Fruit fly (Drosophila melanogaster) whole organism, wandering third instar larva: ENCODE results near the gene Sirt7.
A peak's percentile ranks its signal among the peaks of the same experiment; 100 is the strongest.

Source experiments
- Abd-B ChIP-seq: fragments of >200 bp; optimal IDR thresholded peaks from 2 replicates; lab custom pipeline; 2017; ENCODE audit warnings: missing biosample characterization, missing genetic modification characterization
- CG32264 ChIP-seq: fragments of 200-800 bp; sonication (Bioruptor generic); optimal IDR thresholded peaks from 2 replicates; lab custom pipeline; 2016; ENCODE audit warnings: missing biosample characterization, missing genetic modification characterization
- CG9705 ChIP-seq: fragments of 200-800 bp; sonication (Bioruptor generic); optimal IDR thresholded peaks from 2 replicates; lab custom pipeline; 2018; ENCODE audit warnings: missing biosample characterization, mild to moderate bottlenecking, missing genetic modification characterization
- CrebA ChIP-seq: fragments of 200-800 bp; sonication (Bioruptor generic); optimal IDR thresholded peaks from 2 replicates; lab custom pipeline; 2016; ENCODE audit warnings: missing biosample characterization, mild to moderate bottlenecking, missing genetic modification characterization, borderline replicate concordance
- Dfd ChIP-seq: fragments of >200 bp; optimal IDR thresholded peaks from 2 replicates; lab custom pipeline; 2017; ENCODE audit warnings: missing biosample characterization, missing genetic modification characterization
- Dif ChIP-seq: fragments of 200-275, 200-300 bp; sonication (Bioruptor generic); optimal IDR thresholded peaks from 2 replicates; lab custom pipeline; 2018; ENCODE audit warnings: missing biosample characterization, missing genetic modification characterization; ENCODE audit not compliant: partially characterized antibody
- GATAd ChIP-seq: sonication (Bioruptor generic); optimal IDR thresholded peaks from 2 replicates; lab custom pipeline; 2016; ENCODE audit warnings: missing biosample characterization, missing genetic modification characterization
- HLH106 ChIP-seq: fragments of 200-800 bp; optimal IDR thresholded peaks from 3 replicates; lab custom pipeline; 2019; ENCODE audit warnings: missing biosample characterization, mild to moderate bottlenecking, missing genetic modification characterization, moderate library complexity
- Hnf4 ChIP-seq: fragments of 200-800 bp; sonication (Bioruptor generic); optimal IDR thresholded peaks from 2 replicates; lab custom pipeline; 2016; ENCODE audit warnings: missing biosample characterization, mild to moderate bottlenecking, missing genetic modification characterization
- Hr78 ChIP-seq: fragments of >200 bp; optimal IDR thresholded peaks from 2 replicates; lab custom pipeline; 2017; ENCODE audit warnings: missing biosample characterization, missing genetic modification characterization
- Hr83 ChIP-seq: fragments of 200-300 bp; sonication (Bioruptor generic); optimal IDR thresholded peaks from 2 replicates; lab custom pipeline; 2016; ENCODE audit warnings: missing biosample characterization, mild to moderate bottlenecking, missing genetic modification characterization, moderate library complexity; ENCODE audit not compliant: poor library complexity, severe bottlenecking
- Jra ChIP-seq: sonication (Bioruptor generic); optimal IDR thresholded peaks from 2 replicates; lab custom pipeline; 2016; ENCODE audit warnings: missing biosample characterization, missing genetic modification characterization
- Mio ChIP-seq: sonication (Bioruptor generic); optimal IDR thresholded peaks from 2 replicates; lab custom pipeline; 2016; ENCODE audit warnings: missing biosample characterization, missing genetic modification characterization
- Myc ChIP-seq: fragments of >200 bp; optimal IDR thresholded peaks from 2 replicates; lab custom pipeline; 2017
- N ChIP-seq: fragments of >200 bp; optimal IDR thresholded peaks from 2 replicates; lab custom pipeline; 2018; ENCODE audit warnings: missing biosample characterization, missing external identifiers, missing genetic modification characterization
- OdsH ChIP-seq: fragments of 200-800 bp; sonication (Bioruptor generic); optimal IDR thresholded peaks from 2 replicates; lab custom pipeline; 2016; ENCODE audit warnings: missing biosample characterization, mild to moderate bottlenecking, missing genetic modification characterization
- Rel ChIP-seq, 2 experiments: fragments of 200-800 bp; sonication (Bioruptor generic) in 1 of 2; optimal IDR thresholded peaks; 2 replicates in 1 of 2; 3 replicates in 1 of 2; lab custom pipeline; 2016 to 2019; ENCODE audit warnings: mild to moderate bottlenecking in 2 of 2, missing biosample characterization in 2 of 2, missing genetic modification characterization in 2 of 2, moderate library complexity in 1 of 2
- Sp1 ChIP-seq: fragments of 200-800 bp; sonication (Bioruptor generic); optimal IDR thresholded peaks from 3 replicates; lab custom pipeline; 2019; ENCODE audit warnings: missing biosample characterization, mild to moderate bottlenecking, missing genetic modification characterization, moderate library complexity
- Vsx2 ChIP-seq: fragments of 200-300, 225-300 bp; sonication (Bioruptor generic); optimal IDR thresholded peaks from 2 replicates; lab custom pipeline; 2018; ENCODE audit warnings: missing biosample characterization, missing genetic modification characterization; ENCODE audit not compliant: partially characterized antibody
- br ChIP-seq: fragments of 200-800 bp; sonication (Bioruptor generic); optimal IDR thresholded peaks from 2 replicates; lab custom pipeline; 2016; ENCODE audit warnings: missing biosample characterization, missing genetic modification characterization
- brk ChIP-seq: fragments of 200-800 bp; sonication (Bioruptor generic); optimal IDR thresholded peaks from 2 replicates; lab custom pipeline; 2016; ENCODE audit warnings: missing biosample characterization, mild to moderate bottlenecking, missing genetic modification characterization
- dl ChIP-seq, 2 experiments: fragments of 175-275, 200-275 bp in 1 of 2; fragments of 200-275 bp in 1 of 2; sonication (Bioruptor generic); optimal IDR thresholded peaks; lab custom pipeline; 2018; ENCODE audit warnings: mild to moderate bottlenecking in 2 of 2, missing biosample characterization in 2 of 2, missing genetic modification characterization in 2 of 2, moderate library complexity in 2 of 2; ENCODE audit not compliant: partially characterized antibody in 2 of 2, insufficient read depth in 1 of 2
- dmrt93B ChIP-seq: fragments of 200-800 bp; sonication (Bioruptor generic); optimal IDR thresholded peaks from 2 replicates; lab custom pipeline; 2018; ENCODE audit warnings: missing biosample characterization, mild to moderate bottlenecking, missing genetic modification characterization
- dsf ChIP-seq: sonication (Bioruptor generic); optimal IDR thresholded peaks from 2 replicates; lab custom pipeline; 2016; ENCODE audit warnings: missing biosample characterization, missing genetic modification characterization, borderline replicate concordance
- ey ChIP-seq: fragments of 200-800 bp; sonication (Bioruptor generic); optimal IDR thresholded peaks from 2 replicates; lab custom pipeline; 2016; ENCODE audit warnings: missing biosample characterization, missing genetic modification characterization
- foxo ChIP-seq, 2 experiments: fragments of 200-800 bp; sonication (Bioruptor generic); optimal IDR thresholded peaks; 2 replicates in 1 of 2; 3 replicates in 1 of 2; lab custom pipeline; 2016 to 2017; ENCODE audit warnings: missing biosample characterization in 2 of 2, missing genetic modification characterization in 2 of 2
- fru ChIP-seq: fragments of 200-800 bp; sonication (Bioruptor generic); optimal IDR thresholded peaks from 3 replicates; lab custom pipeline; 2016; ENCODE audit warnings: missing biosample characterization, mild to moderate bottlenecking, missing genetic modification characterization
- h ChIP-seq: fragments of 200-800 bp; sonication (Bioruptor generic); optimal IDR thresholded peaks from 3 replicates; lab custom pipeline; 2016; ENCODE audit warnings: missing biosample characterization, mild to moderate bottlenecking, missing genetic modification characterization
- jim ChIP-seq: fragments of 175-275, 200-325 bp; sonication (Bioruptor generic); optimal IDR thresholded peaks from 2 replicates; lab custom pipeline; 2016; ENCODE audit warnings: missing biosample characterization, mild to moderate bottlenecking, missing genetic modification characterization
- lola ChIP-seq: fragments of >200 bp; optimal IDR thresholded peaks from 2 replicates; lab custom pipeline; 2017; ENCODE audit warnings: missing biosample characterization, missing genetic modification characterization
- pan ChIP-seq: fragments of >200 bp; optimal IDR thresholded peaks from 2 replicates; lab custom pipeline; 2017
- psq ChIP-seq: fragments of 200-800 bp; sonication (Bioruptor generic); optimal IDR thresholded peaks from 3 replicates; lab custom pipeline; 2017; ENCODE audit warnings: missing biosample characterization, mild to moderate bottlenecking, missing genetic modification characterization, moderate library complexity
- rgr ChIP-seq: fragments of 200-800 bp; sonication (Bioruptor generic); optimal IDR thresholded peaks from 3 replicates; lab custom pipeline; 2016; ENCODE audit warnings: missing biosample characterization, mild to moderate bottlenecking, missing genetic modification characterization
- sage ChIP-seq: fragments of 200-800 bp; sonication (Bioruptor generic); optimal IDR thresholded peaks from 2 replicates; lab custom pipeline; 2016; ENCODE audit warnings: missing biosample characterization, mild to moderate bottlenecking, missing genetic modification characterization
- sv ChIP-seq: fragments of 200-800 bp; sonication (Bioruptor generic); optimal IDR thresholded peaks from 3 replicates; lab custom pipeline; 2016; ENCODE audit warnings: missing biosample characterization, missing genetic modification characterization
- tai ChIP-seq: sonication (Bioruptor generic); optimal IDR thresholded peaks from 2 replicates; lab custom pipeline; 2016; ENCODE audit warnings: missing biosample characterization, missing genetic modification characterization
- usp ChIP-seq: fragments of >200 bp; optimal IDR thresholded peaks from 2 replicates; lab custom pipeline; 2017; ENCODE audit warnings: missing biosample characterization, missing genetic modification characterization
- woc ChIP-seq: sonication (Bioruptor generic); optimal IDR thresholded peaks from 2 replicates; lab custom pipeline; 2016; ENCODE audit warnings: missing biosample characterization, mild to moderate bottlenecking, missing genetic modification characterization

Sirt7 gene

dm6 chr3R:29096009-29096443, 40.3 kb downstream of the Sirt7 start:
- TF ChIP-seq HLH106 (tag; lab: Kevin White, UChicago) (peak; percentile 82), Sp1 (GFP tag; lab: Kevin White, UChicago) (peak; percentile 88), CrebA (GFP tag; lab: Kevin White, UChicago) (no peak), pan (no peak), h (GFP tag; lab: Kevin White, UChicago) (peak; percentile 95), br (GFP tag; lab: Kevin White, UChicago) (peak; percentile 85), jim (GFP tag; lab: Kevin White, UChicago) (no peak), CG32264 (GFP tag; lab: Kevin White, UChicago) (no peak), Jra (no peak), GATAd (GFP tag; lab: Kevin White, UChicago) (no peak), Dif (GFP tag; lab: Kevin White, UChicago) (no peak), fru (GFP tag; lab: Kevin White, UChicago) (peak; percentile 92), psq (GFP tag; lab: Kevin White, UChicago) (peak; percentile 93), foxo (GFP tag; optimal IDR thresholded peaks at IDR 0.05; lab: Kevin White, UChicago) (peak in 1 of 2 experiments; percentile 89), dl (GFP tag; optimal IDR thresholded peaks at IDR 0.05; lab: Kevin White, UChicago; ENCODE audit: insufficient read depth in 1 of 2, partially characterized antibody in 2 of 2) (no peak), Vsx2 (GFP tag; lab: Kevin White, UChicago) (no peak), woc (GFP tag; lab: Kevin White, UChicago) (peak; percentile 87), Hnf4 (GFP tag; lab: Kevin White, UChicago) (no peak), tai (GFP tag; lab: Kevin White, UChicago) (no peak), rgr (peak; percentile 87), Mio (GFP tag; lab: Kevin White, UChicago) (no peak), Abd-B (GFP tag; lab: Kevin White, UChicago) (no peak), dsf (GFP tag; lab: Kevin White, UChicago) (no peak), OdsH (GFP tag; lab: Kevin White, UChicago) (peak; percentile 87), brk (GFP tag; lab: Kevin White, UChicago) (no peak), Dfd (GFP tag; lab: Kevin White, UChicago) (no peak), Rel (GFP tag; optimal IDR thresholded peaks at IDR 0.05; lab: Kevin White, UChicago) (no peak), Rel (tag; optimal IDR thresholded peaks at IDR 0.05; lab: Kevin White, UChicago) (peak; percentile 16), sv (GFP tag; lab: Kevin White, UChicago) (no peak), Myc (no peak), usp (no peak), Hr78 (GFP tag; lab: Kevin White, UChicago) (no peak), dmrt93B (GFP tag; lab: Kevin White, UChicago) (peak; percentile 70), CG9705 (GFP tag; lab: Kevin White, UChicago) (peak; percentile 35), N (GFP tag; lab: Kevin White, UChicago) (no peak), Hr83 (GFP tag; lab: Kevin White, UChicago) (no peak), ey (GFP tag; lab: Kevin White, UChicago) (peak; percentile 91), lola (no peak), sage (GFP tag; lab: Kevin White, UChicago) (peak; percentile 65)

dm6 chr3R:29098022-29098421, 42.3 kb downstream of the Sirt7 start:
- TF ChIP-seq GATAd (GFP tag; lab: Kevin White, UChicago) (no peak), sage (GFP tag; lab: Kevin White, UChicago) (no peak), sv (GFP tag; lab: Kevin White, UChicago) (no peak), Dfd (GFP tag; lab: Kevin White, UChicago) (peak; percentile 74), h (GFP tag; lab: Kevin White, UChicago) (no peak), Myc (no peak)
